Worm (Caenorhabditis elegans) whole organism, L4 larva: ENCODE data around the gene F41H10.3.
A peak's percentile ranks its signal among the peaks of the same experiment; 100 is the strongest.

Experiments
- F10B5.3 ChIP-seq: sonication (generic microtip); optimal IDR thresholded peaks from 2 replicates; lab custom pipeline; 2016; ENCODE audit warnings: mild to moderate bottlenecking, missing genetic modification characterization, missing compliant biosample characterization
- F26F4.8 ChIP-seq: fragments of 200-800 bp; sonication (Bioruptor generic); conservative IDR thresholded peaks from 2 replicates; pipeline ENCODE4 v1.3.6; 2022; ENCODE audit warnings: missing genetic modification characterization, missing compliant biosample characterization
- F37D6.2 ChIP-seq: sonication (generic microtip); optimal IDR thresholded peaks from 2 replicates; lab custom pipeline; 2016; ENCODE audit warnings: mild to moderate bottlenecking, missing genetic modification characterization, missing compliant biosample characterization
- R02D3.7 ChIP-seq: fragments of 150-350 bp; sonication (generic microtip); optimal IDR thresholded peaks from 3 replicates; lab custom pipeline; 2014; ENCODE audit warnings: missing biosample characterization, missing genetic modification characterization
- T20F7.1 ChIP-seq: fragments of 200-800 bp; sonication (Bioruptor generic); optimal IDR thresholded peaks from 2 replicates; lab custom pipeline; 2018; ENCODE audit warnings: mild to moderate bottlenecking, missing genetic modification characterization, missing compliant biosample characterization
- Y48G9A.11 ChIP-seq: fragments of 200-800 bp; sonication (Bioruptor generic); IDR thresholded peaks from 2 replicates; pipeline ENCODE4 v1.3.6; 2022; ENCODE audit warnings: missing genetic modification reagents, missing genetic modification characterization, missing compliant biosample characterization
- ZK337.2 ChIP-seq: fragments of 200-800 bp; sonication (Bioruptor generic); IDR thresholded peaks from 2 replicates; pipeline ENCODE4 v1.3.6; 2022; ENCODE audit warnings: missing genetic modification reagents, missing genetic modification characterization, missing compliant biosample characterization
- aha-1 ChIP-seq: fragments of 150-350 bp; peaks from one replicate; lab custom pipeline; 2014; ENCODE audit warnings: missing biosample characterization, missing genetic modification characterization
- arid-1 ChIP-seq: fragments of 200-800 bp; sonication (Bioruptor generic); conservative IDR thresholded peaks from 2 replicates; pipeline ENCODE4 v1.3.6; 2022; ENCODE audit warnings: missing genetic modification reagents, missing genetic modification characterization, missing compliant biosample characterization
- attf-4 ChIP-seq: sonication (generic microtip); optimal IDR thresholded peaks from 3 replicates; lab custom pipeline; 2017; ENCODE audit warnings: missing biosample characterization, missing genetic modification characterization
- ceh-20 ChIP-seq: fragments of 200-800 bp; sonication (Bioruptor generic); IDR thresholded peaks from 2 replicates; pipeline ENCODE4 v1.3.6; 2022; ENCODE audit warnings: missing genetic modification reagents, missing genetic modification characterization, missing compliant biosample characterization
- ceh-44 ChIP-seq: fragments of 200-800 bp; sonication (Bioruptor generic); IDR thresholded peaks from 2 replicates; pipeline ENCODE4 v1.3.6; 2022; ENCODE audit warnings: missing genetic modification reagents, missing genetic modification characterization, missing compliant biosample characterization
- ceh-82 ChIP-seq: sonication (generic microtip); optimal IDR thresholded peaks from 2 replicates; lab custom pipeline; 2017; ENCODE audit warnings: missing biosample characterization, missing genetic modification characterization
- ces-1 ChIP-seq: fragments of 150-350 bp; sonication (generic microtip); optimal IDR thresholded peaks from 4 replicates; lab custom pipeline; 2014; ENCODE audit warnings: missing biosample characterization, missing genetic modification reagents, missing genetic modification characterization
- ctbp-1 ChIP-seq: fragments of 200-800 bp; sonication (Bioruptor generic); IDR thresholded peaks from 2 replicates; pipeline ENCODE4 v1.3.6; 2022; ENCODE audit warnings: missing genetic modification reagents, missing genetic modification characterization, missing compliant biosample characterization
- daf-12 ChIP-seq: fragments of 150-350 bp; optimal IDR thresholded peaks from 2 replicates; lab custom pipeline; 2014; ENCODE audit warnings: missing biosample characterization, missing genetic modification reagents, missing genetic modification characterization
- daf-19 ChIP-seq: fragments of 200-800 bp; sonication (Bioruptor generic); conservative IDR thresholded peaks from 2 replicates; pipeline ENCODE4 v1.3.6; 2022; ENCODE audit warnings: missing genetic modification characterization, missing compliant biosample characterization
- dmd-8 ChIP-seq: fragments of 200-800 bp; sonication (Bioruptor generic); IDR thresholded peaks from 2 replicates; pipeline ENCODE4 v1.3.6; 2022; ENCODE audit warnings: missing genetic modification characterization, missing compliant biosample characterization
- dmd-9 ChIP-seq: fragments of 200-800 bp; sonication (Bioruptor generic); IDR thresholded peaks from 2 replicates; pipeline ENCODE4 v1.3.6; 2022; ENCODE audit warnings: missing genetic modification reagents, missing genetic modification characterization, missing compliant biosample characterization
- dve-1 ChIP-seq: sonication (generic microtip); optimal IDR thresholded peaks from 2 replicates; lab custom pipeline; 2017; ENCODE audit warnings: antibody characterized with exemption, mild to moderate bottlenecking, missing genetic modification characterization, missing compliant biosample characterization; ENCODE audit not compliant: insufficient read depth
- fkh-10 ChIP-seq: fragments of 150-350 bp; optimal IDR thresholded peaks from 2 replicates; lab custom pipeline; 2014; ENCODE audit warnings: missing biosample characterization, missing genetic modification reagents, missing genetic modification characterization
- fos-1 ChIP-seq: fragments of 150-350 bp; optimal IDR thresholded peaks from 2 replicates; lab custom pipeline; 2014; ENCODE audit warnings: missing biosample characterization, missing genetic modification characterization
- hlh-30 ChIP-seq: sonication (generic microtip); optimal IDR thresholded peaks from 2 replicates; lab custom pipeline; 2017; ENCODE audit warnings: antibody characterized with exemption, mild to moderate bottlenecking, missing genetic modification characterization, missing compliant biosample characterization; ENCODE audit not compliant: insufficient read depth
- hmg-1.1 ChIP-seq: fragments of 200-800 bp; sonication (Bioruptor generic); IDR thresholded peaks from 2 replicates; pipeline ENCODE4 v1.3.6; 2022; ENCODE audit warnings: missing genetic modification reagents, missing genetic modification characterization, missing compliant biosample characterization
- lim-7 ChIP-seq: fragments of 200-800 bp; sonication (Bioruptor generic); IDR thresholded peaks from 2 replicates; pipeline ENCODE4 v1.3.6; 2022; ENCODE audit warnings: missing genetic modification characterization, missing compliant biosample characterization
- lin-13 ChIP-seq: fragments of 150-350 bp; optimal IDR thresholded peaks from 2 replicates; lab custom pipeline; 2014; ENCODE audit warnings: missing biosample characterization, missing genetic modification reagents, missing genetic modification characterization
- lin-29 ChIP-seq: fragments of 200-800 bp; sonication (Bioruptor generic); IDR thresholded peaks from 2 replicates; pipeline ENCODE4 v1.3.6; 2022; ENCODE audit warnings: missing genetic modification reagents, missing genetic modification characterization, missing compliant biosample characterization
- lir-3 ChIP-seq: sonication (generic microtip); optimal IDR thresholded peaks from 2 replicates; lab custom pipeline; 2016; ENCODE audit warnings: mild to moderate bottlenecking, missing genetic modification characterization, missing compliant biosample characterization
- madf-5 ChIP-seq, 2 experiments: fragments of 200-800 bp; sonication (Bioruptor generic); IDR thresholded peaks; 2 replicates each; pipeline ENCODE4 v1.3.6; 2022; ENCODE audit warnings: missing compliant biosample characterization in 2 of 2, missing genetic modification characterization in 2 of 2
- madf-9 ChIP-seq: fragments of 200-800 bp; sonication (Bioruptor generic); conservative IDR thresholded peaks from 2 replicates; pipeline ENCODE4 v1.3.6; 2022; ENCODE audit warnings: missing genetic modification reagents, missing genetic modification characterization, missing compliant biosample characterization
- mdl-1 ChIP-seq, 2 experiments: fragments of 150-350 bp in 1 of 2; sonication (generic microtip) in 1 of 2; optimal IDR thresholded peaks; 2 replicates each; lab custom pipeline; 2014 to 2017; ENCODE audit warnings: missing biosample characterization in 2 of 2, missing genetic modification characterization in 2 of 2
- mep-1 ChIP-seq: fragments of 150-350 bp; sonication (generic microtip); optimal IDR thresholded peaks from 3 replicates; lab custom pipeline; 2014; ENCODE audit warnings: missing biosample characterization, missing genetic modification characterization
- mxl-2 ChIP-seq: fragments of 200-800 bp; sonication (Bioruptor generic); conservative IDR thresholded peaks from 2 replicates; pipeline ENCODE4 v1.3.6; 2022; ENCODE audit warnings: missing genetic modification reagents, missing genetic modification characterization, missing compliant biosample characterization
- nhr-11 ChIP-seq: fragments of 150-350 bp; optimal IDR thresholded peaks from 2 replicates; lab custom pipeline; 2014; ENCODE audit warnings: missing biosample characterization, missing genetic modification characterization
- nhr-237 ChIP-seq: sonication (generic microtip); optimal IDR thresholded peaks from 2 replicates; lab custom pipeline; 2017; ENCODE audit warnings: missing biosample characterization, missing genetic modification characterization
- pha-4 ChIP-seq, 2 experiments: fragments of 150-350 bp in 1 of 2; fragments of 200-800 bp in 1 of 2; sonication (Bioruptor generic) in 1 of 2; IDR thresholded peaks in 1 of 2; optimal IDR thresholded peaks in 1 of 2; 2 replicates each; pipeline versions ENCODE4 v1.3.6 to Lab custom; 2014 to 2022; ENCODE audit warnings: missing genetic modification characterization in 2 of 2, missing genetic modification reagents in 2 of 2, missing biosample characterization in 1 of 2, missing compliant biosample characterization in 1 of 2
- php-3 ChIP-seq: fragments of 200-800 bp; sonication (Bioruptor generic); IDR thresholded peaks from 2 replicates; pipeline ENCODE4 v1.3.6; 2022; ENCODE audit warnings: missing genetic modification reagents, missing genetic modification characterization, missing compliant biosample characterization
- pqm-1 ChIP-seq: sonication (generic microtip); optimal IDR thresholded peaks from 2 replicates; lab custom pipeline; 2017; ENCODE audit warnings: missing biosample characterization, missing genetic modification characterization
- sdz-12 ChIP-seq: fragments of 200-800 bp; sonication (Bioruptor generic); optimal IDR thresholded peaks from 2 replicates; lab custom pipeline; 2018; ENCODE audit warnings: mild to moderate bottlenecking, missing genetic modification characterization, missing compliant biosample characterization
- set-16 ChIP-seq: fragments of 200-800 bp; sonication (Bioruptor generic); IDR thresholded peaks from 2 replicates; pipeline ENCODE4 v1.3.6; 2022; ENCODE audit warnings: missing genetic modification reagents, missing genetic modification characterization, missing compliant biosample characterization
- skn-1 ChIP-seq: fragments of 150-350 bp; optimal IDR thresholded peaks from 2 replicates; lab custom pipeline; 2014; ENCODE audit warnings: missing biosample characterization, missing genetic modification characterization
- snpc-1.2 ChIP-seq: fragments of 200-800 bp; sonication (Bioruptor generic); IDR thresholded peaks from 2 replicates; pipeline ENCODE4 v1.3.6; 2022; ENCODE audit warnings: missing genetic modification reagents, missing genetic modification characterization, missing compliant biosample characterization
- snpc-4 ChIP-seq: fragments of 150-350 bp; optimal IDR thresholded peaks from 2 replicates; lab custom pipeline; 2014; ENCODE audit warnings: missing biosample characterization, missing genetic modification characterization
- spr-1 ChIP-seq: sonication (generic microtip); optimal IDR thresholded peaks from 2 replicates; lab custom pipeline; 2016; ENCODE audit warnings: mild to moderate bottlenecking, missing genetic modification characterization, missing compliant biosample characterization
- spr-3 ChIP-seq: fragments of 200-800 bp; sonication (Bioruptor generic); optimal IDR thresholded peaks from 2 replicates; lab custom pipeline; 2018; ENCODE audit warnings: mild to moderate bottlenecking, missing genetic modification characterization, missing compliant biosample characterization
- tag-97 ChIP-seq: fragments of 200-800 bp; sonication (Bioruptor generic); IDR thresholded peaks from 2 replicates; pipeline ENCODE4 v1.3.6; 2022; ENCODE audit warnings: missing genetic modification characterization, missing compliant biosample characterization
- unc-62 ChIP-seq, 3 experiments: fragments of 150-350 bp in 1 of 3; sonication (generic microtip); optimal IDR thresholded peaks in 2 of 3; peaks in 1 of 3; 1 replicate in 1 of 3; 2 replicates in 2 of 3; lab custom pipeline; 2014 to 2017; ENCODE audit warnings: missing biosample characterization in 3 of 3, missing genetic modification characterization in 3 of 3, missing genetic modification reagents in 3 of 3, missing genotype in 1 of 3
- zag-1 ChIP-seq: fragments of 150-350 bp; optimal IDR thresholded peaks from 2 replicates; lab custom pipeline; 2014; ENCODE audit warnings: missing biosample characterization, missing genetic modification characterization
- zfp-2 ChIP-seq: sonication (generic microtip); optimal IDR thresholded peaks from 2 replicates; lab custom pipeline; 2016; ENCODE audit warnings: mild to moderate bottlenecking, missing genetic modification characterization, missing compliant biosample characterization
- zfp-3 ChIP-seq: fragments of 200-800 bp; sonication (Bioruptor generic); conservative IDR thresholded peaks from 2 replicates; pipeline ENCODE4 v1.3.6; 2022; ENCODE audit warnings: missing genetic modification reagents, missing genetic modification characterization, missing compliant biosample characterization
- zip-2 ChIP-seq: fragments of 150-350 bp; optimal IDR thresholded peaks from 2 replicates; lab custom pipeline; 2014; ENCODE audit warnings: missing biosample characterization, missing genetic modification characterization

F41H10.3 gene

ce11 chrIV:5364135-5364609 is 5.4 kb upstream of the F41H10.3 start, which contains the start of the genes hda-6 and F41H10.4 (continued):
- TF ChIP-seq ceh-20 (GFP tag; lab: Robert Waterston, UW), result no peak
- no peak for TF ChIP-seq skn-1
- no peak for TF ChIP-seq ctbp-1
- TF ChIP-seq zag-1, result no peak
- 0 out of 2 replicates have a peak, but pooled peaks have one; percentile 27 for TF ChIP-seq arid-1
- no peak for TF ChIP-seq ces-1 (GFP tag; lab: Kevin White, UChicago)
- TF ChIP-seq R02D3.7 (tag; lab: Kevin White, UChicago), result no peak
- no peak for TF ChIP-seq pha-4 (GFP tag; IDR thresholded peaks at IDR 0.05; lab: Robert Waterston, UW)
- TF ChIP-seq pha-4 (tag; optimal IDR thresholded peaks at IDR 0.05; lab: Kevin White, UChicago), result peak; percentile 81
- TF ChIP-seq mdl-1 (tag; optimal IDR thresholded peaks at IDR 0.05; lab: Kevin White, UChicago), result peak in 1 of 2 experiments; percentile 36
- peak; percentile 22 for TF ChIP-seq aha-1 (tag; lab: Kevin White, UChicago)
- no peak for TF ChIP-seq mxl-2
- no peak for TF ChIP-seq zfp-2
- no peak for TF ChIP-seq T20F7.1 (GFP tag; lab: Kevin White, UChicago)
- no peak for TF ChIP-seq lir-3 (tag; lab: Kevin White, UChicago)
- TF ChIP-seq daf-12 (tag; lab: Kevin White, UChicago), result no peak
- TF ChIP-seq fkh-10 (GFP tag; lab: Kevin White, UChicago), result no peak
- TF ChIP-seq lin-29, result no peak
- TF ChIP-seq pqm-1, result no peak
- no peak for TF ChIP-seq ceh-44
- TF ChIP-seq lin-13, result peak; percentile 14
- no peak for TF ChIP-seq spr-3 (GFP tag; lab: Kevin White, UChicago)
- no peak for TF ChIP-seq nhr-237 (tag; lab: Kevin White, UChicago)
- peak; percentile 40; the same call in 1 of the 2 replicates for TF ChIP-seq ZK337.2 (GFP tag; lab: Robert Waterston, UW)
- TF ChIP-seq dmd-8 (GFP tag; lab: Robert Waterston, UW), result no peak
- peak; percentile 67; the same call in 1 of the 2 replicates for TF ChIP-seq snpc-1.2 (GFP tag; lab: Robert Waterston, UW)
- TF ChIP-seq Y48G9A.11 (GFP tag; lab: Robert Waterston, UW), result no peak
- TF ChIP-seq unc-62 (GFP tag; optimal IDR thresholded peaks at IDR 0.05 in 1 of 2; lab: Kevin White, UChicago), result peak in 1 of 2 experiments; percentile 81
- TF ChIP-seq unc-62 (tag; optimal IDR thresholded peaks at IDR 0.05; lab: Kevin White, UChicago), result no peak
- TF ChIP-seq spr-1 (tag; lab: Kevin White, UChicago), result peak; percentile 18
- TF ChIP-seq F10B5.3 (tag; lab: Kevin White, UChicago), result no peak
- no peak for TF ChIP-seq lim-7 (GFP tag; lab: Robert Waterston, UW)
- TF ChIP-seq madf-9, result 0 out of 2 replicates have a peak, but pooled peaks have one; percentile 38
- TF ChIP-seq daf-19 (GFP tag; lab: Robert Waterston, UW), result no peak
- no peak for TF ChIP-seq sdz-12 (GFP tag; lab: Kevin White, UChicago)
- no peak for TF ChIP-seq tag-97 (GFP tag; lab: Robert Waterston, UW)
- TF ChIP-seq attf-4, result no peak
- no peak for TF ChIP-seq fos-1 (tag; lab: Kevin White, UChicago)
- TF ChIP-seq F37D6.2 (tag; lab: Kevin White, UChicago), result no peak
- peak; percentile 69 for TF ChIP-seq dve-1 (tag; lab: Kevin White, UChicago)
- TF ChIP-seq set-16 (GFP tag; lab: Robert Waterston, UW), result no peak
- peak; percentile 77 for TF ChIP-seq mep-1 (tag; lab: Kevin White, UChicago)
- no peak for TF ChIP-seq zfp-3 (GFP tag; lab: Robert Waterston, UW)
- TF ChIP-seq hlh-30, result peak; percentile 96
- TF ChIP-seq dmd-9 (GFP tag; lab: Robert Waterston, UW), result peak; percentile 73; the same call in 1 of the 2 replicates
- TF ChIP-seq zip-2 (tag; lab: Kevin White, UChicago), result no peak
- no peak for TF ChIP-seq F26F4.8 (GFP tag; lab: Robert Waterston, UW)
- no peak for TF ChIP-seq nhr-11
- TF ChIP-seq madf-5 (GFP tag; IDR thresholded peaks at IDR 0.05; lab: Robert Waterston, UW), result no peak
- no peak for TF ChIP-seq php-3 (GFP tag; lab: Robert Waterston, UW)
- TF ChIP-seq snpc-4, result no peak
- TF ChIP-seq hmg-1.1 (GFP tag; lab: Robert Waterston, UW), result no peak
- no peak for TF ChIP-seq ceh-82 (tag; lab: Kevin White, UChicago)
